Worm (Caenorhabditis elegans) whole organism, L3 larva: Measurements from ENCODE around the gene nspb-1.

Experiments
- ZK546.5 ChIP-seq: sonication (generic microtip); optimal IDR thresholded peaks from 2 replicates; lab custom pipeline; 2017; ENCODE audit warnings: missing biosample characterization, missing genetic modification characterization
- ama-1 ChIP-seq: fragments of 150-350 bp; optimal IDR thresholded peaks from 2 replicates; lab custom pipeline; 2018
- egl-5 ChIP-seq: fragments of 150-350 bp; optimal IDR thresholded peaks from 2 replicates; lab custom pipeline; 2017; ENCODE audit warnings: missing biosample characterization, missing genetic modification reagents, missing genetic modification characterization, inconsistent platforms
- elt-3 ChIP-seq, 3 experiments: fragments of 150-350 bp in 1 of 3; sonication (generic microtip) in 2 of 3; optimal IDR thresholded peaks; 2 replicates in 2 of 3; 4 replicates in 1 of 3; lab custom pipeline; 2014 to 2017; ENCODE audit warnings: missing biosample characterization in 3 of 3, missing genetic modification characterization in 3 of 3
- fos-1 ChIP-seq: fragments of 150-350 bp; optimal IDR thresholded peaks from 2 replicates; lab custom pipeline; 2014; ENCODE audit warnings: missing biosample characterization, missing genetic modification characterization
- nfya-1 ChIP-seq: sonication (generic microtip); optimal IDR thresholded peaks from 2 replicates; lab custom pipeline; 2017; ENCODE audit warnings: missing genetic modification characterization, mild to moderate bottlenecking, missing compliant biosample characterization, antibody characterized with exemption, moderate library complexity; ENCODE audit not compliant: insufficient read depth
- nhr-77 ChIP-seq: fragments of 150-350 bp; optimal IDR thresholded peaks from 2 replicates; lab custom pipeline; 2014; ENCODE audit warnings: missing biosample characterization, missing genetic modification characterization
- pha-4 ChIP-seq: fragments of 150-350 bp; optimal IDR thresholded peaks from 2 replicates; lab custom pipeline; 2014; ENCODE audit warnings: missing biosample characterization, missing genetic modification reagents, missing genetic modification characterization
- pqm-1 ChIP-seq: fragments of 150-350 bp; optimal IDR thresholded peaks from 2 replicates; lab custom pipeline; 2017; ENCODE audit warnings: missing biosample characterization, missing genetic modification characterization, inconsistent platforms
- sea-2 ChIP-seq: fragments of 150-350 bp; sonication (generic microtip); optimal IDR thresholded peaks from 4 replicates; lab custom pipeline; 2014; ENCODE audit warnings: missing biosample characterization, missing genetic modification reagents, missing genetic modification characterization
- snpc-4 ChIP-seq: fragments of 150-350 bp; optimal IDR thresholded peaks from 2 replicates; lab custom pipeline; 2014; ENCODE audit warnings: missing biosample characterization, missing genetic modification characterization
- unc-62 ChIP-seq: fragments of 150-350 bp; sonication (generic microtip); optimal IDR thresholded peaks from 4 replicates; lab custom pipeline; 2014; ENCODE audit warnings: missing biosample characterization, missing genetic modification reagents, missing genetic modification characterization

- no peak for TF ChIP-seq snpc-4
- no peak for TF ChIP-seq fos-1
- no peak for TF ChIP-seq elt-3 (tag; optimal IDR thresholded peaks at IDR 0.05; lab: Kevin White, UChicago)
- TF ChIP-seq pqm-1 (tag; lab: Kevin White, UChicago): no peak
- TF ChIP-seq pha-4 (tag; lab: Kevin White, UChicago): no peak
- no peak for TF ChIP-seq egl-5 (tag; lab: Kevin White, UChicago)
- no peak for TF ChIP-seq nfya-1 (tag; lab: Kevin White, UChicago)
- no peak for TF ChIP-seq ama-1 (lab: Kevin White, UChicago)
- no peak for TF ChIP-seq ZK546.5 (tag; lab: Kevin White, UChicago)
- TF ChIP-seq sea-2 (GFP tag; lab: Kevin White, UChicago): no peak
- TF ChIP-seq unc-62 (GFP tag; lab: Kevin White, UChicago): no peak
- no peak for TF ChIP-seq nhr-77
Measured at ce11 chrIV:6603549-6603948, 12.6 kb upstream of the nspb-1 start.
